Worm (Caenorhabditis elegans) whole organism, L2 larva: ENCODE measurements around the gene gtbp-1.

ENCODE experiments used
- F13H6.1 ChIP-seq: sonication (generic microtip); optimal IDR thresholded peaks from 2 replicates; lab custom pipeline; 2016; ENCODE audit warnings: missing genetic modification characterization, missing compliant biosample characterization
- dmd-4 ChIP-seq: sonication (generic microtip); optimal IDR thresholded peaks from 2 replicates; lab custom pipeline; 2017; ENCODE audit warnings: missing biosample characterization, missing genetic modification characterization
- lin-39 ChIP-seq: fragments of 150-350 bp; optimal IDR thresholded peaks from 2 replicates; lab custom pipeline; 2014; ENCODE audit warnings: missing biosample characterization, missing genetic modification reagents, missing genetic modification characterization
- unc-62 ChIP-seq: fragments of 150-350 bp; optimal IDR thresholded peaks from 2 replicates; lab custom pipeline; 2014; ENCODE audit warnings: missing biosample characterization, missing genetic modification reagents, missing genetic modification characterization
- ztf-11 ChIP-seq: sonication (generic microtip); optimal IDR thresholded peaks from 2 replicates; lab custom pipeline; 2017; ENCODE audit warnings: missing biosample characterization, missing genetic modification characterization

DNA sequence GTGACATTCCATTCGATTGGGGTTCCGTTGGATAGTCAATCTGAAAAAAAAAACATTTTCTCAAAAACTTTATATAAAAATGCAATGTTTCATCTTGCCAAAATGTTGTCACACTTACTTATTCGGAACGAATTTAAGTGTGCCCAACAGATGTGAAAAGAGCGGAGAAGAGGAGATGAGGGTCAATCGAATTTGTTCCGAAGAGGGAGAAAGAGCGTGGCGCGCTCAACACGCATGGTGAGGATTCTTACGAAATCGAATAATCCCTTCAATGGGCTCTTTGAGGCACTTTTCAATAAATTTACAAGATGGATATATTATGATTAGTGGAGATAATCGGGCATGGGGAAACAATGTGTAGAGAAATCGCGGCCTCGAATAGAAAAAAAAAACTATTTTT is 42.1 kb upstream of the gtbp-1 start:
- TF ChIP-seq unc-62: no peak
- TF ChIP-seq dmd-4: no peak
- no peak for TF ChIP-seq F13H6.1 (tag; lab: Kevin White, UChicago)
- no peak for TF ChIP-seq lin-39
- TF ChIP-seq ztf-11 (tag; lab: Kevin White, UChicago): no peak
